Worm (Caenorhabditis elegans): ENCODE measurements around the gene cyp-37A1.

ce11 chrII:14060885-14061284, 44.1 kb upstream of the cyp-37A1 start:
- TF ChIP-seq unc-98 (GFP tag; IDR thresholded peaks at IDR 0.05), result no peak
- TF ChIP-seq pqm-1 (tag; optimal IDR thresholded peaks at IDR 0.05), result no peak
- no peak for TF ChIP-seq nhr-11 (tag; optimal IDR thresholded peaks at IDR 0.05)
- no peak for TF ChIP-seq unc-62 (GFP tag; optimal IDR thresholded peaks at IDR 0.05)
- TF ChIP-seq mdl-1 (tag; optimal IDR thresholded peaks at IDR 0.05), result no peak
- no peak for TF ChIP-seq mep-1 (tag; optimal IDR thresholded peaks at IDR 0.05)
- TF ChIP-seq nhr-237 (tag; optimal IDR thresholded peaks at IDR 0.05), result no peak
- TF ChIP-seq vab-15 (tag; optimal IDR thresholded peaks at IDR 0.05), result no peak
- no peak for TF ChIP-seq lir-3 (tag; optimal IDR thresholded peaks at IDR 0.05; ENCODE audit: poor library complexity)
- no peak for TF ChIP-seq ets-5 (GFP tag; IDR thresholded peaks at IDR 0.05)
- TF ChIP-seq zag-1 (tag; optimal IDR thresholded peaks at IDR 0.05), result no peak
- TF ChIP-seq hlh-17 (GFP tag; optimal IDR thresholded peaks at IDR 0.05; ENCODE audit: borderline replicate concordance), result no peak

All from whole organism, L1 larva.